Worm (Caenorhabditis elegans): Measurements from ENCODE around the gene dnj-23.

dnj-23 gene

ce11 chrII:9148079-9148478, 39.7 kb upstream of the dnj-23 start:
- no peak for TF ChIP-seq ceh-39 (tag; optimal IDR thresholded peaks at IDR 0.05)
- no peak for TF ChIP-seq unc-39 (tag; optimal IDR thresholded peaks at IDR 0.05)
- TF ChIP-seq nhr-2 (tag; optimal IDR thresholded peaks at IDR 0.05): no peak
- no peak for TF ChIP-seq elt-3 (tag; optimal IDR thresholded peaks at IDR 0.05)
- no peak for TF ChIP-seq nhr-76 (tag; optimal IDR thresholded peaks at IDR 0.05)
- TF ChIP-seq hlh-1 (tag; optimal IDR thresholded peaks at IDR 0.05): no peak
- no peak for TF ChIP-seq snpc-4 (tag; optimal IDR thresholded peaks at IDR 0.05)
- no peak for TF ChIP-seq zip-8 (tag; optimal IDR thresholded peaks at IDR 0.05)
- no peak for TF ChIP-seq cnd-1 (tag; optimal IDR thresholded peaks at IDR 0.05)
- no peak for TF ChIP-seq lin-32 (GFP tag; optimal IDR thresholded peaks at IDR 0.05)
- TF ChIP-seq ces-1 (GFP tag; optimal IDR thresholded peaks at IDR 0.05): no peak
- no peak for TF ChIP-seq unc-62 (GFP tag; optimal IDR thresholded peaks at IDR 0.05)
- TF ChIP-seq nhr-12 (tag; optimal IDR thresholded peaks at IDR 0.05): no peak
- TF ChIP-seq nhr-28 (tag; optimal IDR thresholded peaks at IDR 0.05): no peak
- TF ChIP-seq elt-1 (tag; optimal IDR thresholded peaks at IDR 0.05; ENCODE audit: borderline replicate concordance, insufficient read depth): no peak
- no peak for TF ChIP-seq mab-5 (tag; optimal IDR thresholded peaks at IDR 0.05)

ce11 chrII:9145961-9146360, 37.6 kb upstream of the dnj-23 start, which contains the start of gene W07A12.4:
Gene W07A12.4 (plus strand): TSS chrII:9146261.
- no peak for TF ChIP-seq mls-2 (tag; optimal IDR thresholded peaks at IDR 0.05)
- no peak for TF ChIP-seq ztf-11 (tag; optimal IDR thresholded peaks at IDR 0.05)
- no peak for TF ChIP-seq nhr-76 (tag; optimal IDR thresholded peaks at IDR 0.05)
- TF ChIP-seq sem-2 (GFP tag; optimal IDR thresholded peaks at IDR 0.05): no peak
- no peak for TF ChIP-seq nhr-2 (tag; optimal IDR thresholded peaks at IDR 0.05)
- no peak for TF ChIP-seq mep-1 (tag; optimal IDR thresholded peaks at IDR 0.05)
- no peak for TF ChIP-seq lin-13 (tag; optimal IDR thresholded peaks at IDR 0.05)
- no peak for TF ChIP-seq mab-5 (tag; optimal IDR thresholded peaks at IDR 0.05)
- TF ChIP-seq lsy-2 (tag; optimal IDR thresholded peaks at IDR 0.05): no peak
- no peak for TF ChIP-seq drap-1 (GFP tag; optimal IDR thresholded peaks at IDR 0.05)
- no peak for TF ChIP-seq ces-1 (GFP tag; optimal IDR thresholded peaks at IDR 0.05)
- no peak for TF ChIP-seq blmp-1 (tag; optimal IDR thresholded peaks at IDR 0.05)
- no peak for TF ChIP-seq nhr-237 (tag; optimal IDR thresholded peaks at IDR 0.05)
- TF ChIP-seq elt-3 (tag; optimal IDR thresholded peaks at IDR 0.05): no peak
- TF ChIP-seq ceh-83 (GFP tag; optimal IDR thresholded peaks at IDR 0.05): no peak
- no peak for TF ChIP-seq lin-32 (GFP tag; optimal IDR thresholded peaks at IDR 0.05)
- TF ChIP-seq sptf-1 (tag; optimal IDR thresholded peaks at IDR 0.05): no peak

ce11 chrII:9144366-9144765, 36.0 kb upstream of the dnj-23 start:
- no peak for TF ChIP-seq mep-1 (tag; optimal IDR thresholded peaks at IDR 0.05)
- no peak for TF ChIP-seq lin-32 (GFP tag; optimal IDR thresholded peaks at IDR 0.05)
- TF ChIP-seq cnd-1 (tag; optimal IDR thresholded peaks at IDR 0.05): no peak
- no peak for TF ChIP-seq sptf-1 (tag; optimal IDR thresholded peaks at IDR 0.05)
- no peak for TF ChIP-seq nhr-237 (tag; optimal IDR thresholded peaks at IDR 0.05)
- TF ChIP-seq pha-4 (tag; optimal IDR thresholded peaks at IDR 0.05): no peak

- TF ChIP-seq elt-1 (tag; optimal IDR thresholded peaks at IDR 0.05; ENCODE audit: borderline replicate concordance, insufficient read depth): no peak
- TF ChIP-seq unc-120 (tag; optimal IDR thresholded peaks at IDR 0.05; ENCODE audit: poor library complexity, severe bottlenecking): no peak
- no peak for TF ChIP-seq nhr-76 (tag; optimal IDR thresholded peaks at IDR 0.05)
- no peak for TF ChIP-seq mab-5 (tag; optimal IDR thresholded peaks at IDR 0.05)
- TF ChIP-seq sem-2 (GFP tag; optimal IDR thresholded peaks at IDR 0.05): no peak
- no peak for TF ChIP-seq mep-1 (tag; optimal IDR thresholded peaks at IDR 0.05)
- no peak for TF ChIP-seq ceh-83 (GFP tag; optimal IDR thresholded peaks at IDR 0.05)
- no peak for TF ChIP-seq ztf-11 (tag; optimal IDR thresholded peaks at IDR 0.05)
- no peak for TF ChIP-seq sptf-1 (tag; optimal IDR thresholded peaks at IDR 0.05)
- no peak for TF ChIP-seq bed-3 (GFP tag; optimal IDR thresholded peaks at IDR 0.05)
- no peak for TF ChIP-seq cnd-1 (tag; optimal IDR thresholded peaks at IDR 0.05)
- TF ChIP-seq ceh-43 (GFP tag; optimal IDR thresholded peaks at IDR 0.05): no peak
- TF ChIP-seq blmp-1 (tag; optimal IDR thresholded peaks at IDR 0.05): no peak
- TF ChIP-seq ces-1 (GFP tag; optimal IDR thresholded peaks at IDR 0.05): no peak
- no peak for TF ChIP-seq M03D4.4 (tag; optimal IDR thresholded peaks at IDR 0.05)
Measured at ce11 chrII:9143795-9144194, 35.4 kb upstream of the dnj-23 start.

- TF ChIP-seq ceh-39 (tag; optimal IDR thresholded peaks at IDR 0.05): no peak
- TF ChIP-seq unc-62 (GFP tag; optimal IDR thresholded peaks at IDR 0.05): no peak
- TF ChIP-seq lsy-2 (tag; optimal IDR thresholded peaks at IDR 0.05): no peak
- no peak for TF ChIP-seq mls-2 (tag; optimal IDR thresholded peaks at IDR 0.05)
- no peak for TF ChIP-seq zip-8 (tag; optimal IDR thresholded peaks at IDR 0.05)
- TF ChIP-seq ces-1 (GFP tag; optimal IDR thresholded peaks at IDR 0.05): no peak
- TF ChIP-seq flh-1 (GFP tag; optimal IDR thresholded peaks at IDR 0.05): no peak
- TF ChIP-seq lin-32 (GFP tag; optimal IDR thresholded peaks at IDR 0.05): no peak
- no peak for TF ChIP-seq nhr-2 (tag; optimal IDR thresholded peaks at IDR 0.05)
- TF ChIP-seq unc-39 (tag; optimal IDR thresholded peaks at IDR 0.05): no peak
- TF ChIP-seq nhr-237 (tag; optimal IDR thresholded peaks at IDR 0.05): no peak
- TF ChIP-seq cnd-1 (tag; optimal IDR thresholded peaks at IDR 0.05): no peak
- no peak for TF ChIP-seq unc-120 (tag; optimal IDR thresholded peaks at IDR 0.05; ENCODE audit: poor library complexity, severe bottlenecking)
Measured at ce11 chrII:9141110-9141509, 32.7 kb upstream of the dnj-23 start.

Data from whole organism, mixed stage, embryonic.